Worm (Caenorhabditis elegans) whole organism, L1 larva: ENCODE data around the gene T06D4.2.

ENCODE experiments used
- C16A3.4 ChIP-seq: fragments of 150-350 bp; optimal IDR thresholded peaks from 2 replicates; lab custom pipeline; 2014; ENCODE audit warnings: missing biosample characterization, missing genetic modification characterization
- C34B4.2 ChIP-seq: sonication (generic microtip); optimal IDR thresholded peaks from 2 replicates; lab custom pipeline; 2017; ENCODE audit warnings: mild to moderate bottlenecking, missing genetic modification characterization, missing compliant biosample characterization
- Y116A8C.19 ChIP-seq: sonication (generic microtip); optimal IDR thresholded peaks from 2 replicates; lab custom pipeline; 2016; ENCODE audit warnings: missing compliant biosample characterization, missing genetic modification characterization, borderline replicate concordance
- aly-2 ChIP-seq: fragments of 150-350 bp; optimal IDR thresholded peaks from 2 replicates; lab custom pipeline; 2014; ENCODE audit warnings: missing biosample characterization, missing genetic modification characterization
- ama-1 ChIP-seq: fragments of 150-350 bp; optimal IDR thresholded peaks from 2 replicates; lab custom pipeline; 2014
- ces-1 ChIP-seq: fragments of 150-350 bp; optimal IDR thresholded peaks from 2 replicates; lab custom pipeline; 2014; ENCODE audit warnings: missing biosample characterization, missing genetic modification reagents, missing genetic modification characterization
- efl-3 ChIP-seq: fragments of 200-800 bp; sonication (Bioruptor generic); optimal IDR thresholded peaks from 2 replicates; lab custom pipeline; 2018; ENCODE audit warnings: mild to moderate bottlenecking, missing genetic modification characterization, missing compliant biosample characterization
- egl-13 ChIP-seq: sonication (generic microtip); optimal IDR thresholded peaks from 2 replicates; lab custom pipeline; 2016; ENCODE audit warnings: missing genotype, missing genetic modification reagents, missing genetic modification characterization, missing compliant biosample characterization
- elt-2 ChIP-seq: sonication (generic microtip); optimal IDR thresholded peaks from 2 replicates; lab custom pipeline; 2016; ENCODE audit warnings: missing genetic modification characterization, mild to moderate bottlenecking, inconsistent platforms, missing compliant biosample characterization, missing genetic modification reagents
- elt-3 ChIP-seq, 6 experiments: fragments of 150-350 bp in 1 of 6; sonication (generic microtip); optimal IDR thresholded peaks; 2 replicates each; lab custom pipeline; 2017 to 2018; ENCODE audit warnings: missing biosample characterization in 6 of 6, missing genetic modification characterization in 6 of 6, inconsistent platforms in 1 of 6
- fos-1 ChIP-seq: fragments of 150-350 bp; optimal IDR thresholded peaks from 2 replicates; lab custom pipeline; 2014; ENCODE audit warnings: missing biosample characterization, missing genetic modification characterization
- hpl-2 ChIP-seq: fragments of 150-350 bp; optimal IDR thresholded peaks from 2 replicates; lab custom pipeline; 2014; ENCODE audit warnings: missing biosample characterization, missing genetic modification reagents, missing genetic modification characterization
- irx-1 ChIP-seq: sonication (generic microtip); optimal IDR thresholded peaks from 2 replicates; lab custom pipeline; 2016; ENCODE audit warnings: missing genetic modification characterization, missing compliant biosample characterization
- isw-1 ChIP-seq: fragments of 200-800 bp; sonication (Bioruptor generic); IDR thresholded peaks from 2 replicates; pipeline ENCODE4 v1.3.6; 2022; ENCODE audit warnings: missing genetic modification characterization, missing compliant biosample characterization
- jun-1 ChIP-seq: fragments of 150-350 bp; optimal IDR thresholded peaks from 2 replicates; lab custom pipeline; 2014; ENCODE audit warnings: missing biosample characterization, missing genetic modification reagents, missing genetic modification characterization
- lin-14 ChIP-seq: fragments of 200-800 bp; sonication (Bioruptor generic); optimal IDR thresholded peaks from 2 replicates; lab custom pipeline; 2018; ENCODE audit warnings: mild to moderate bottlenecking, missing genetic modification characterization, moderate library complexity, missing compliant biosample characterization
- lin-15B ChIP-seq: fragments of 150-350 bp; sonication (generic microtip); optimal IDR thresholded peaks from 3 replicates; lab custom pipeline; 2014; ENCODE audit warnings: missing biosample characterization, missing genetic modification characterization
- lin-35 ChIP-seq, 2 experiments: fragments of 150-350 bp; optimal IDR thresholded peaks; 2 replicates each; lab custom pipeline; 2014; ENCODE audit warnings: missing biosample characterization in 2 of 2, missing genetic modification characterization in 2 of 2, missing genetic modification reagents in 2 of 2
- lin-39 ChIP-seq: fragments of 150-350 bp; optimal IDR thresholded peaks from 2 replicates; lab custom pipeline; 2014; ENCODE audit warnings: missing biosample characterization, missing genetic modification reagents, missing genetic modification characterization
- lsy-2 ChIP-seq, 2 experiments: fragments of 150-350 bp; optimal IDR thresholded peaks; 2 replicates each; lab custom pipeline; 2014; ENCODE audit warnings: missing biosample characterization in 2 of 2, missing genetic modification characterization in 2 of 2
- mab-9 ChIP-seq: fragments of 200-800 bp; sonication (Bioruptor generic); IDR thresholded peaks from 2 replicates; pipeline ENCODE4 v1.3.6; 2022; ENCODE audit warnings: missing genetic modification reagents, missing genetic modification characterization, missing compliant biosample characterization
- mdl-1 ChIP-seq, 2 experiments: fragments of 150-350 bp; optimal IDR thresholded peaks; 2 replicates each; lab custom pipeline; 2014 to 2017; ENCODE audit warnings: missing biosample characterization in 2 of 2, missing genetic modification characterization in 2 of 2, inconsistent platforms in 1 of 2
- mep-1 ChIP-seq: fragments of 150-350 bp; optimal IDR thresholded peaks from 2 replicates; lab custom pipeline; 2014; ENCODE audit warnings: missing biosample characterization, missing genetic modification characterization
- nhr-12 ChIP-seq: sonication (generic microtip); optimal IDR thresholded peaks from 2 replicates; lab custom pipeline; 2017; ENCODE audit warnings: missing biosample characterization, missing genetic modification characterization
- nhr-237 ChIP-seq: fragments of 150-350 bp; optimal IDR thresholded peaks from 2 replicates; lab custom pipeline; 2014; ENCODE audit warnings: missing biosample characterization, missing genetic modification characterization
- nhr-76 ChIP-seq: sonication (generic microtip); optimal IDR thresholded peaks from 2 replicates; lab custom pipeline; 2017; ENCODE audit warnings: missing biosample characterization, missing genetic modification characterization
- nhr-77 ChIP-seq: fragments of 150-350 bp; optimal IDR thresholded peaks from 2 replicates; lab custom pipeline; 2014; ENCODE audit warnings: missing biosample characterization, missing genetic modification characterization
- nhr-84 ChIP-seq: sonication (generic microtip); optimal IDR thresholded peaks from 2 replicates; lab custom pipeline; 2017; ENCODE audit warnings: missing biosample characterization, missing genetic modification characterization
- pag-3 ChIP-seq: sonication (generic microtip); optimal IDR thresholded peaks from 2 replicates; lab custom pipeline; 2017; ENCODE audit warnings: missing genetic modification characterization, mild to moderate bottlenecking, missing compliant biosample characterization, antibody characterized with exemption, borderline replicate concordance; ENCODE audit not compliant: insufficient read depth
- pax-3 ChIP-seq: fragments of 200-800 bp; sonication (Bioruptor generic); optimal IDR thresholded peaks from 2 replicates; lab custom pipeline; 2018; ENCODE audit warnings: mild to moderate bottlenecking, missing genetic modification characterization, moderate library complexity, missing compliant biosample characterization
- pqm-1 ChIP-seq: sonication (generic microtip); optimal IDR thresholded peaks from 3 replicates; lab custom pipeline; 2017; ENCODE audit warnings: missing biosample characterization, missing genetic modification characterization
- rnt-1 ChIP-seq: sonication (generic microtip); optimal IDR thresholded peaks from 2 replicates; lab custom pipeline; 2016; ENCODE audit warnings: mild to moderate bottlenecking, missing genetic modification characterization, moderate library complexity, missing compliant biosample characterization
- skn-1 ChIP-seq: fragments of 150-350 bp; optimal IDR thresholded peaks from 2 replicates; lab custom pipeline; 2014; ENCODE audit warnings: missing biosample characterization, missing genetic modification characterization
- sox-4 ChIP-seq: sonication (generic microtip); optimal IDR thresholded peaks from 2 replicates; lab custom pipeline; 2016; ENCODE audit warnings: missing genetic modification characterization, missing compliant biosample characterization
- tbx-2 ChIP-seq: sonication (generic microtip); optimal IDR thresholded peaks from 2 replicates; lab custom pipeline; 2016; ENCODE audit warnings: missing genetic modification characterization, missing compliant biosample characterization
- unc-130 ChIP-seq: fragments of 150-350 bp; optimal IDR thresholded peaks from 2 replicates; lab custom pipeline; 2017; ENCODE audit warnings: missing biosample characterization, missing genetic modification characterization, inconsistent platforms
- unc-98 ChIP-seq: fragments of 200-800 bp; sonication (Bioruptor generic); IDR thresholded peaks from 2 replicates; pipeline ENCODE4 v1.3.6; 2022; ENCODE audit warnings: missing genetic modification characterization, missing compliant biosample characterization
- vab-15 ChIP-seq: sonication (generic microtip); optimal IDR thresholded peaks from 2 replicates; lab custom pipeline; 2017; ENCODE audit warnings: missing genotype, mild to moderate bottlenecking, missing genetic modification characterization, missing compliant biosample characterization
- xbp-1 ChIP-seq: sonication (generic microtip); optimal IDR thresholded peaks from 2 replicates; lab custom pipeline; 2016; ENCODE audit warnings: missing genetic modification characterization, missing compliant biosample characterization
- ztf-11 ChIP-seq, 2 experiments: sonication (generic microtip); optimal IDR thresholded peaks; 2 replicates each; lab custom pipeline; 2016 to 2017; ENCODE audit warnings: missing genetic modification characterization in 2 of 2, missing biosample characterization in 1 of 2, missing compliant biosample characterization in 1 of 2

Gene T06D4.2

ce11 chrII:3344917-3345316 lies 40.8 kb downstream of the T06D4.2 start, which contains the start of gene bath-28:
Gene bath-28, minus strand, starts transcription at chrII:3344967.
- TF ChIP-seq mdl-1 (tag; optimal IDR thresholded peaks at IDR 0.05; lab: Kevin White, UChicago) = no peak
- TF ChIP-seq, all 84 proteins: peak for 0

ce11 chrII:3343714-3344113 lies 42.0 kb downstream of the T06D4.2 start, which contains the start of gene F14D2.15:
Gene F14D2.15, minus strand, starts transcription at chrII:3343814.
- TF ChIP-seq nhr-237 (tag; lab: Kevin White, UChicago) (no peak), sox-4 (tag; lab: Kevin White, UChicago) (no peak), lin-14 (no peak), nhr-84 (no peak), mdl-1 (tag; optimal IDR thresholded peaks at IDR 0.05; lab: Kevin White, UChicago) (no peak), pax-3 (tag; lab: Kevin White, UChicago) (no peak), egl-13 (tag; lab: Kevin White, UChicago) (no peak), unc-130 (tag; lab: Kevin White, UChicago) (no peak), hpl-2 (GFP tag; lab: Kevin White, UChicago) (no peak), nhr-76 (tag; lab: Kevin White, UChicago) (no peak), rnt-1 (no peak), lin-39 (tag; lab: Kevin White, UChicago) (no peak), unc-98 (GFP tag; lab: Robert Waterston, UW) (no peak), aly-2 (tag; lab: Kevin White, UChicago) (no peak), xbp-1 (no peak), lin-35 (GFP tag; optimal IDR thresholded peaks at IDR 0.05; lab: Kevin White, UChicago) (no peak), Y116A8C.19 (tag; lab: Kevin White, UChicago) (no peak), lsy-2 (tag; optimal IDR thresholded peaks at IDR 0.05; lab: Kevin White, UChicago) (no peak), C16A3.4 (no peak)

- no peak for TF ChIP-seq tbx-2
Observed at ce11 chrII:3341989-3342388, 43.7 kb downstream of the T06D4.2 start, which contains the start of gene F14D2.11. Gene F14D2.11, minus strand, starts transcription at chrII:3342089.

ce11 chrII:3340818-3341217 lies 44.9 kb downstream of the T06D4.2 start:
- TF ChIP-seq ama-1 (no peak), sox-4 (tag; lab: Kevin White, UChicago) (no peak)

ce11 chrII:3340251-3340650 lies 45.5 kb downstream of the T06D4.2 start, which contains the start of gene F14D2.5:
Gene F14D2.5, plus strand, starts transcription at chrII:3340551.
- TF ChIP-seq lin-14 = no peak
- no peak for TF ChIP-seq sox-4 (tag; lab: Kevin White, UChicago)
- TF ChIP-seq nhr-77 (tag; lab: Kevin White, UChicago) = no peak
- no peak for TF ChIP-seq lin-15B
- no peak for TF ChIP-seq C34B4.2 (tag; lab: Kevin White, UChicago)
- no peak for TF ChIP-seq ces-1 (GFP tag; lab: Kevin White, UChicago)
- TF ChIP-seq unc-130 (tag; lab: Kevin White, UChicago) = no peak
- no peak for TF ChIP-seq mep-1 (tag; lab: Kevin White, UChicago)
- TF ChIP-seq skn-1 (tag; lab: Kevin White, UChicago) = no peak
- no peak for TF ChIP-seq rnt-1
- no peak for TF ChIP-seq jun-1
- TF ChIP-seq pag-3 = no peak
- TF ChIP-seq mab-9 = no peak
- TF ChIP-seq pqm-1 (tag; lab: Kevin White, UChicago) = no peak
- TF ChIP-seq ztf-11 (tag; optimal IDR thresholded peaks at IDR 0.05; lab: Kevin White, UChicago) = no peak
- TF ChIP-seq fos-1 (tag; lab: Kevin White, UChicago) = no peak

- no peak for TF ChIP-seq nhr-12 (tag; lab: Kevin White, UChicago)
- TF ChIP-seq vab-15 (tag; lab: Kevin White, UChicago) = no peak
- no peak for TF ChIP-seq nhr-237 (tag; lab: Kevin White, UChicago)
- TF ChIP-seq irx-1 (tag; lab: Kevin White, UChicago) = no peak
- TF ChIP-seq elt-2 = no peak
- TF ChIP-seq isw-1 = no peak
- no peak for TF ChIP-seq elt-3 (tag; optimal IDR thresholded peaks at IDR 0.05; lab: Kevin White, UChicago)
- no peak for TF ChIP-seq efl-3 (GFP tag; lab: Kevin White, UChicago)
Observed at ce11 chrII:3338556-3338955, 47.1 kb downstream of the T06D4.2 start, which contains the start of gene F14D2.7. Gene F14D2.7, minus strand, starts transcription at chrII:3338656.
